Worm (Caenorhabditis elegans) whole organism, young adult: ENCODE results near the gene B0244.10.

Source experiments
- B0261.1 ChIP-seq: sonication (generic microtip); optimal IDR thresholded peaks from 2 replicates; lab custom pipeline; 2016; ENCODE audit warnings: mild to moderate bottlenecking, missing genetic modification characterization, moderate library complexity, missing compliant biosample characterization
- B0336.3 ChIP-seq: fragments of 200-800 bp; sonication (Bioruptor generic); IDR thresholded peaks from 2 replicates; pipeline ENCODE4 v1.3.6; 2022; ENCODE audit warnings: missing genetic modification characterization, missing compliant biosample characterization
- C06A6.2 ChIP-seq: fragments of 200-800 bp; sonication (Bioruptor generic); conservative IDR thresholded peaks from 2 replicates; pipeline ENCODE4 v1.3.6; 2022; ENCODE audit warnings: missing genetic modification characterization, missing compliant biosample characterization
- F23B12.7 ChIP-seq: sonication (generic microtip); optimal IDR thresholded peaks from 2 replicates; lab custom pipeline; 2017; ENCODE audit warnings: missing genetic modification characterization, mild to moderate bottlenecking, missing compliant biosample characterization, antibody characterized with exemption, moderate library complexity; ENCODE audit not compliant: insufficient read depth
- F37B4.10 ChIP-seq: fragments of 200-800 bp; sonication (Bioruptor generic); IDR thresholded peaks from 2 replicates; pipeline ENCODE4 v1.3.6; 2022; ENCODE audit warnings: missing genetic modification characterization, missing compliant biosample characterization
- F52B5.7 ChIP-seq: sonication (generic microtip); optimal IDR thresholded peaks from 2 replicates; lab custom pipeline; 2016; ENCODE audit warnings: mild to moderate bottlenecking, missing genetic modification characterization, missing compliant biosample characterization
- F55B11.4 ChIP-seq: sonication (generic microtip); optimal IDR thresholded peaks from 2 replicates; lab custom pipeline; 2016; ENCODE audit warnings: missing compliant biosample characterization, missing genetic modification characterization, borderline replicate concordance; ENCODE audit not compliant: insufficient read depth
- F57A8.1 ChIP-seq: fragments of 200-800 bp; sonication (Bioruptor generic); optimal IDR thresholded peaks from 2 replicates; lab custom pipeline; 2018; ENCODE audit warnings: mild to moderate bottlenecking, missing genetic modification characterization, moderate library complexity, missing compliant biosample characterization
- F57C9.4 ChIP-seq: sonication (generic microtip); optimal IDR thresholded peaks from 2 replicates; lab custom pipeline; 2017; ENCODE audit warnings: mild to moderate bottlenecking, missing genetic modification characterization, missing compliant biosample characterization
- T07F8.4 ChIP-seq: sonication (generic microtip); optimal IDR thresholded peaks from 2 replicates; lab custom pipeline; 2016; ENCODE audit warnings: mild to moderate bottlenecking, missing genetic modification characterization, moderate library complexity, missing compliant biosample characterization
- athp-1 ChIP-seq: sonication (generic microtip); optimal IDR thresholded peaks from 2 replicates; lab custom pipeline; 2017; ENCODE audit warnings: mild to moderate bottlenecking, missing genetic modification characterization, missing compliant biosample characterization
- attf-3 ChIP-seq: fragments of 200-800 bp; sonication (Bioruptor generic); conservative IDR thresholded peaks from 2 replicates; pipeline ENCODE4 v1.3.6; 2022; ENCODE audit warnings: missing genetic modification reagents, missing genetic modification characterization, missing compliant biosample characterization
- attf-5 ChIP-seq: fragments of 200-800 bp; sonication (Bioruptor generic); optimal IDR thresholded peaks from 2 replicates; lab custom pipeline; 2018; ENCODE audit warnings: mild to moderate bottlenecking, missing genetic modification characterization, missing compliant biosample characterization
- attf-6 ChIP-seq: fragments of 200-800 bp; sonication (Bioruptor generic); IDR thresholded peaks from 2 replicates; pipeline ENCODE4 v1.3.6; 2022; ENCODE audit warnings: missing genetic modification reagents, missing genetic modification characterization, missing compliant biosample characterization
- ccch-3 ChIP-seq: fragments of 200-800 bp; sonication (Bioruptor generic); optimal IDR thresholded peaks from 2 replicates; lab custom pipeline; 2018; ENCODE audit warnings: mild to moderate bottlenecking, missing genetic modification characterization, missing compliant biosample characterization
- cebp-2 ChIP-seq: fragments of 200-800 bp; sonication (Bioruptor generic); IDR thresholded peaks from 2 replicates; pipeline ENCODE4 v1.3.6; 2022; ENCODE audit warnings: missing genetic modification characterization, missing compliant biosample characterization
- ceh-91 ChIP-seq: fragments of 200-800 bp; sonication (Bioruptor generic); IDR thresholded peaks from 2 replicates; pipeline ENCODE4 v1.3.6; 2022; ENCODE audit warnings: missing genetic modification reagents, missing genetic modification characterization, missing compliant biosample characterization
- die-1 ChIP-seq: sonication (generic microtip); optimal IDR thresholded peaks from 2 replicates; lab custom pipeline; 2016; ENCODE audit warnings: missing genotype, mild to moderate bottlenecking, missing genetic modification characterization, missing compliant biosample characterization
- dpff-1 ChIP-seq: sonication (generic microtip); optimal IDR thresholded peaks from 2 replicates; lab custom pipeline; 2017; ENCODE audit warnings: mild to moderate bottlenecking, missing genetic modification characterization, missing compliant biosample characterization
- dpl-1 ChIP-seq: fragments of 150-350 bp; optimal IDR thresholded peaks from 2 replicates; lab custom pipeline; 2014; ENCODE audit warnings: missing biosample characterization, missing genetic modification reagents, missing genetic modification characterization
- ekl-4 ChIP-seq: fragments of 200-800 bp; sonication (Bioruptor generic); IDR thresholded peaks from 2 replicates; pipeline ENCODE4 v1.3.6; 2022; ENCODE audit warnings: missing genetic modification reagents, missing genetic modification characterization, missing compliant biosample characterization
- ets-4 ChIP-seq: fragments of 200-800 bp; sonication (Bioruptor generic); optimal IDR thresholded peaks from 2 replicates; lab custom pipeline; 2018; ENCODE audit warnings: mild to moderate bottlenecking, missing genetic modification characterization, missing compliant biosample characterization
- him-1 ChIP-seq: sonication (generic microtip); optimal IDR thresholded peaks from 2 replicates; lab custom pipeline; 2016; ENCODE audit warnings: missing genotype, missing genetic modification reagents, missing genetic modification characterization, missing compliant biosample characterization
- hlh-12 ChIP-seq: sonication (generic microtip); optimal IDR thresholded peaks from 2 replicates; lab custom pipeline; 2016; ENCODE audit warnings: missing genetic modification characterization, missing compliant biosample characterization
- hrde-1 ChIP-seq: sonication (generic microtip); optimal IDR thresholded peaks from 2 replicates; lab custom pipeline; 2016; ENCODE audit warnings: missing genetic modification characterization, mild to moderate bottlenecking, missing compliant biosample characterization, moderate library complexity, missing genotype, missing genetic modification reagents, borderline replicate concordance
- hsf-1 ChIP-seq: fragments of 200-800 bp; sonication (Bioruptor generic); IDR thresholded peaks from 2 replicates; pipeline ENCODE4 v1.3.6; 2022; ENCODE audit warnings: missing genetic modification reagents, missing genetic modification characterization, missing compliant biosample characterization
- lag-1 ChIP-seq: fragments of 200-800 bp; sonication (Bioruptor generic); IDR thresholded peaks from 2 replicates; pipeline ENCODE4 v1.3.6; 2022; ENCODE audit warnings: missing genetic modification reagents, missing genetic modification characterization, missing compliant biosample characterization
- lin-26 ChIP-seq: fragments of 200-800 bp; sonication (Bioruptor generic); IDR thresholded peaks from 2 replicates; pipeline ENCODE4 v1.3.6; 2022; ENCODE audit warnings: missing genetic modification reagents, missing genetic modification characterization, missing compliant biosample characterization
- lin-40 ChIP-seq: sonication (generic microtip); optimal IDR thresholded peaks from 2 replicates; lab custom pipeline; 2016; ENCODE audit warnings: missing genetic modification characterization, mild to moderate bottlenecking, missing compliant biosample characterization, missing genotype, missing genetic modification reagents
- lin-54 ChIP-seq: fragments of 200-800 bp; sonication (Bioruptor generic); optimal IDR thresholded peaks from 2 replicates; lab custom pipeline; 2018; ENCODE audit warnings: mild to moderate bottlenecking, missing genetic modification characterization, missing compliant biosample characterization
- lsy-27 ChIP-seq: sonication (generic microtip); optimal IDR thresholded peaks from 2 replicates; lab custom pipeline; 2017; ENCODE audit warnings: missing genetic modification characterization, mild to moderate bottlenecking, missing compliant biosample characterization, antibody characterized with exemption, missing genotype, borderline replicate concordance; ENCODE audit not compliant: insufficient read depth
- madf-3 ChIP-seq: fragments of 200-800 bp; sonication (Bioruptor generic); IDR thresholded peaks from 2 replicates; pipeline ENCODE4 v1.3.6; 2022; ENCODE audit warnings: missing genetic modification reagents, missing genetic modification characterization, missing compliant biosample characterization
- nfya-1 ChIP-seq: sonication (generic microtip); optimal IDR thresholded peaks from 2 replicates; lab custom pipeline; 2017; ENCODE audit warnings: antibody characterized with exemption, missing compliant biosample characterization, missing genetic modification characterization, borderline replicate concordance; ENCODE audit not compliant: insufficient read depth
- nfyb-1 ChIP-seq: fragments of 200-800 bp; sonication (Bioruptor generic); IDR thresholded peaks from 2 replicates; pipeline ENCODE4 v1.3.6; 2022; ENCODE audit warnings: missing genetic modification reagents, missing genetic modification characterization, missing compliant biosample characterization
- nhr-80 ChIP-seq: sonication (generic microtip); optimal IDR thresholded peaks from 2 replicates; lab custom pipeline; 2016; ENCODE audit warnings: missing genetic modification characterization, missing compliant biosample characterization
- pbrm-1 ChIP-seq: fragments of 200-800 bp; sonication (Bioruptor generic); IDR thresholded peaks from 2 replicates; pipeline ENCODE4 v1.3.6; 2022; ENCODE audit warnings: missing genetic modification reagents, missing genetic modification characterization, missing compliant biosample characterization
- pha-4 ChIP-seq: fragments of 150-350 bp; sonication (generic microtip); optimal IDR thresholded peaks from 2 replicates; lab custom pipeline; 2014; ENCODE audit warnings: missing biosample characterization, missing genetic modification reagents, missing genetic modification characterization
- rcor-1 ChIP-seq: fragments of 200-800 bp; sonication (Bioruptor generic); IDR thresholded peaks from 2 replicates; pipeline ENCODE4 v1.3.6; 2022; ENCODE audit warnings: missing genetic modification reagents, missing genetic modification characterization, missing compliant biosample characterization
- rec-8 ChIP-seq, 2 experiments: sonication (generic microtip); optimal IDR thresholded peaks; 2 replicates each; lab custom pipeline; 2016; ENCODE audit warnings: mild to moderate bottlenecking in 2 of 2, missing genetic modification characterization in 2 of 2, missing genetic modification reagents in 2 of 2, missing genotype in 2 of 2, missing biosample characterization in 1 of 2, missing compliant biosample characterization in 1 of 2, moderate library complexity in 1 of 2
- rpc-1 ChIP-seq, 2 experiments: fragments of 150-350 bp in 1 of 2; sonication (generic microtip) in 1 of 2; optimal IDR thresholded peaks; 2 replicates each; lab custom pipeline; 2014 to 2018; ENCODE audit warnings: missing biosample characterization in 1 of 2, missing genetic modification characterization in 1 of 2, missing genetic modification reagents in 1 of 2, missing genotype in 1 of 2
- sea-2 ChIP-seq: fragments of 200-800 bp; sonication (Bioruptor generic); IDR thresholded peaks from 2 replicates; pipeline ENCODE4 v1.3.6; 2022; ENCODE audit warnings: missing genetic modification characterization, missing compliant biosample characterization
- snpc-1.3 ChIP-seq: sonication (generic microtip); optimal IDR thresholded peaks from 2 replicates; lab custom pipeline; 2017; ENCODE audit warnings: missing genetic modification characterization, mild to moderate bottlenecking, missing compliant biosample characterization, antibody characterized with exemption, moderate library complexity, missing genotype, missing genetic modification reagents; ENCODE audit not compliant: insufficient read depth
- tbp1 ChIP-seq: fragments of 200-800 bp; sonication (Bioruptor generic); optimal IDR thresholded peaks from 2 replicates; lab custom pipeline; 2018; ENCODE audit warnings: mild to moderate bottlenecking, missing genetic modification characterization, missing compliant biosample characterization
- tbx-9 ChIP-seq: sonication (generic microtip); optimal IDR thresholded peaks from 2 replicates; lab custom pipeline; 2016; ENCODE audit warnings: borderline replicate concordance, missing genetic modification characterization, inconsistent platforms, missing compliant biosample characterization
- tlf-1 ChIP-seq: fragments of 200-800 bp; sonication (Bioruptor generic); optimal IDR thresholded peaks from 2 replicates; lab custom pipeline; 2018; ENCODE audit warnings: mild to moderate bottlenecking, missing genetic modification characterization, missing compliant biosample characterization
- ztf-25 ChIP-seq: fragments of 200-800 bp; sonication (Bioruptor generic); IDR thresholded peaks from 2 replicates; pipeline ENCODE4 v1.3.6; 2022; ENCODE audit warnings: missing genetic modification reagents, missing genetic modification characterization, missing compliant biosample characterization
- ztf-28 ChIP-seq: fragments of 200-800 bp; sonication (Bioruptor generic); IDR thresholded peaks from 2 replicates; pipeline ENCODE4 v1.3.6; 2022; ENCODE audit warnings: missing genetic modification reagents, missing genetic modification characterization, missing compliant biosample characterization

B0244.10 gene

ce11 chrIII:5785273-5785929 is 50.4 kb downstream of the B0244.10 start, which contains the start of gene Y37B11A.3:
Gene Y37B11A.3 (minus strand): TSS chrIII:5785323.
- TF ChIP-seq ceh-91 (no peak), sea-2 (GFP tag; lab: Robert Waterston, UW) (no peak), hsf-1 (GFP tag; lab: Robert Waterston, UW) (no peak), attf-3 (GFP tag; lab: Robert Waterston, UW) (0 out of 2 replicates have a peak, but pooled peaks have one; percentile 27), lin-40 (tag; lab: Kevin White, UChicago) (peak; percentile 72), F37B4.10 (GFP tag; lab: Robert Waterston, UW) (no peak), athp-1 (tag; lab: Kevin White, UChicago) (no peak), ets-4 (no peak), C06A6.2 (GFP tag; lab: Robert Waterston, UW) (no peak), pbrm-1 (GFP tag; lab: Robert Waterston, UW) (peak; percentile 64), hrde-1 (tag; lab: Kevin White, UChicago) (no peak), dpl-1 (no peak), lin-54 (peak; percentile 73), die-1 (tag; lab: Kevin White, UChicago) (no peak), nfya-1 (no peak), tlf-1 (no peak), lag-1 (GFP tag; lab: Robert Waterston, UW) (no peak), F57C9.4 (tag; lab: Kevin White, UChicago) (no peak), B0261.1 (tag; lab: Kevin White, UChicago) (no peak), nfyb-1 (GFP tag; lab: Robert Waterston, UW) (peak; percentile 73), rec-8 (tag; optimal IDR thresholded peaks at IDR 0.05; lab: Kevin White, UChicago) (no peak), F52B5.7 (no peak), tbp1 (GFP tag; lab: Kevin White, UChicago) (peak; percentile 42), lsy-27 (no peak), tbx-9 (no peak), madf-3 (GFP tag; lab: Robert Waterston, UW) (no peak), dpff-1 (tag; lab: Kevin White, UChicago) (no peak), F23B12.7 (tag; lab: Kevin White, UChicago) (peak; percentile 21), ekl-4 (GFP tag; lab: Robert Waterston, UW) (peak; percentile 76), snpc-1.3 (tag; lab: Kevin White, UChicago) (no peak), him-1 (no peak), lin-26 (GFP tag; lab: Robert Waterston, UW) (no peak), attf-6 (GFP tag; lab: Robert Waterston, UW) (no peak), cebp-2 (GFP tag; lab: Robert Waterston, UW) (no peak), B0336.3 (GFP tag; lab: Robert Waterston, UW) (peak; percentile 46; the same call in 1 of the 2 replicates), T07F8.4 (no peak), F57A8.1 (GFP tag; lab: Kevin White, UChicago) (no peak), nhr-80 (tag; lab: Kevin White, UChicago) (peak; percentile 43), ztf-28 (no peak), hlh-12 (tag; lab: Kevin White, UChicago) (no peak), rpc-1 (optimal IDR thresholded peaks at IDR 0.05; lab: Kevin White, UChicago) (no peak), rpc-1 (tag; optimal IDR thresholded peaks at IDR 0.05; lab: Kevin White, UChicago) (no peak), F55B11.4 (no peak), ztf-25 (GFP tag; lab: Robert Waterston, UW) (no peak), attf-5 (GFP tag; lab: Kevin White, UChicago) (peak; percentile 90), pha-4 (tag; lab: Kevin White, UChicago) (no peak), rcor-1 (GFP tag; lab: Robert Waterston, UW) (no peak), ccch-3 (GFP tag; lab: Kevin White, UChicago) (no peak)
